Fruit fly (Drosophila melanogaster): ENCODE results near the gene CG34283.

The CG34283 gene

dm6 chr3R:18677500-18677940, 44.9 kb downstream of the CG34283 start, which contains the start of the genes dind and CG7706:
Gene dind, minus strand, starts transcription at chr3R:18677539.
Gene CG7706, plus strand, starts transcription at chr3R:18677818.
- TF ChIP-seq CG31627 (GFP tag; optimal IDR thresholded peaks at IDR 0.05) (peak; percentile 8), svp (GFP tag) (peak; percentile 81), CG7368 (GFP tag; optimal IDR thresholded peaks at IDR 0.05) (no peak)
